Worm (Caenorhabditis elegans) whole organism, early embryonic: ENCODE measurements around the gene ceh-90.

ENCODE experiments used
- aly-1 ChIP-seq: sonication (generic microtip); optimal IDR thresholded peaks from 2 replicates; lab custom pipeline; 2016; ENCODE audit warnings: missing genetic modification characterization, missing compliant biosample characterization
- ama-1 ChIP-seq: fragments of 150-350 bp; optimal IDR thresholded peaks from 2 replicates; lab custom pipeline; 2014
- ceh-36 ChIP-seq: sonication (generic microtip); optimal IDR thresholded peaks from 2 replicates; lab custom pipeline; 2016; ENCODE audit warnings: missing genetic modification characterization, inconsistent platforms, missing compliant biosample characterization
- hnd-1 ChIP-seq: sonication (generic microtip); optimal IDR thresholded peaks from 2 replicates; lab custom pipeline; 2016; ENCODE audit warnings: missing genetic modification characterization, missing compliant biosample characterization
- sea-1 ChIP-seq: fragments of 200-800 bp; sonication (Bioruptor generic); conservative IDR thresholded peaks from 2 replicates; pipeline ENCODE4 v1.3.6; 2022; ENCODE audit warnings: missing genetic modification characterization, missing compliant biosample characterization
- tbx-11 ChIP-seq: fragments of 200-800 bp; sonication (Bioruptor generic); IDR thresholded peaks from 2 replicates; pipeline ENCODE4 v1.3.6; 2022; ENCODE audit warnings: missing genetic modification characterization, missing compliant biosample characterization
- tra-4 ChIP-seq: sonication (generic microtip); optimal IDR thresholded peaks from 2 replicates; lab custom pipeline; 2017; ENCODE audit warnings: missing genetic modification characterization, missing compliant biosample characterization

DNA sequence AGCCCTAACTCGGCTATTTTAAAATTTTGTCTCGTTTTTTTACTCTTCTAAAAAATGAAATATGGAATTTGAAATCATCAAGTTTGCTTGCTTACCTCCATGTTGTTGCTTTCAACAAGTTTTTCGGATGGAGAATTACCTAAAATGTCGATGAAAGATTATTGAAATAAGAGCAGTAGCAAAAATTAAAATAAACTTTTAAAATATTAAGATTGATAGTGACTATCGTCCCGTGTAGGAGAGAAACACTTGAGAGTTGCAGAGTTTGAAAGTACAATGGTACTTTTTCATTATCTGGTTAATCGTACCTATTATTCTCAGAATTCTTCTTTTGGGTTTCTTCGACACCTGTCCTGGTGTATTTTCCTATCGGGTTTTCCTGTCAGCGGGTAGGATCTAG lies at the start of gene ceh-90:
- TF ChIP-seq hnd-1 (tag; lab: Kevin White, UChicago): no peak
- no peak for TF ChIP-seq ama-1
- no peak for TF ChIP-seq aly-1
- no peak for TF ChIP-seq tra-4
- no peak for TF ChIP-seq ceh-36 (tag; lab: Kevin White, UChicago)
- TF ChIP-seq tbx-11 (GFP tag; lab: Robert Waterston, UW): no peak
- TF ChIP-seq sea-1 (GFP tag; lab: Robert Waterston, UW): no peak
